Fruit fly (Drosophila melanogaster): ENCODE data around the gene CG10565.

Gene CG10565

DNA sequence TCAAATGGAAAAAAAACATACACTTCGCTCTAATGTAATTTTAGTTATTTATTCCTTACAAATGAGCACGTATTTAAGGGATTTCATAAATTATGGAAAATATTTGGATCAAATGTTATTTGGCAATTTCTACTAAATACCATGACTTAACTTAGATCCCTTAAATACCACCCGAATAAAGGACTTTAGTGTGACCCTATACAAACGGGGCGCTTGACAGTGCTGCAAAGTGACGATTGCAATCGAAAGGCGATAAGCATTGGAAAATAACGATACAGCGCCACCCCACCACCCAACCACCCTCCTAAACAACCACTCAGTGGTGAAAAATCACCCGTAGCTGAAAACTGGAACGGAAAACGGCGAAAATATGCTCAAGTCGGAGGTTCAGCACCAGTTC lies 4.7 kb downstream of the CG10565 start, which contains the start of gene ICA69 (continued):
- TF ChIP-seq CG9932 (GFP tag; IDR thresholded peaks at IDR 0.05): 0 out of 2 replicates have a peak, but pooled peaks have one; percentile 8
- TF ChIP-seq Sry-δ (GFP tag; optimal IDR thresholded peaks at IDR 0.05): peak; percentile 19
- TF ChIP-seq CG16813 (GFP tag; IDR thresholded peaks at IDR 0.05; ENCODE audit: partially characterized antibody): 0 out of 3 replicates have a peak, but pooled peaks have one; percentile 34
- peak; percentile 78 for TF ChIP-seq gfzf (GFP tag; optimal IDR thresholded peaks at IDR 0.05)
- peak; percentile 51 for TF ChIP-seq Ets97D (GFP tag; optimal IDR thresholded peaks at IDR 0.05)
- TF ChIP-seq ttk (GFP tag; IDR thresholded peaks at IDR 0.05): no peak
- no peak for TF ChIP-seq CG11695 (GFP tag; IDR thresholded peaks at IDR 0.05)
- TF ChIP-seq CG6791 (GFP tag; IDR thresholded peaks at IDR 0.05; ENCODE audit: partially characterized antibody): 0 out of 3 replicates have a peak, but pooled peaks have one; percentile 29
- no peak for TF ChIP-seq CG17359 (tag; optimal IDR thresholded peaks at IDR 0.05)
- TF ChIP-seq CG11247 (GFP tag; IDR thresholded peaks at IDR 0.05): no peak
- TF ChIP-seq CG12659 (GFP tag; optimal IDR thresholded peaks at IDR 0.05): peak; percentile 35
- TF ChIP-seq CG9797 (GFP tag; optimal IDR thresholded peaks at IDR 0.05): peak; percentile 80
- no peak for TF ChIP-seq stc (GFP tag; IDR thresholded peaks at IDR 0.05)

DNA sequence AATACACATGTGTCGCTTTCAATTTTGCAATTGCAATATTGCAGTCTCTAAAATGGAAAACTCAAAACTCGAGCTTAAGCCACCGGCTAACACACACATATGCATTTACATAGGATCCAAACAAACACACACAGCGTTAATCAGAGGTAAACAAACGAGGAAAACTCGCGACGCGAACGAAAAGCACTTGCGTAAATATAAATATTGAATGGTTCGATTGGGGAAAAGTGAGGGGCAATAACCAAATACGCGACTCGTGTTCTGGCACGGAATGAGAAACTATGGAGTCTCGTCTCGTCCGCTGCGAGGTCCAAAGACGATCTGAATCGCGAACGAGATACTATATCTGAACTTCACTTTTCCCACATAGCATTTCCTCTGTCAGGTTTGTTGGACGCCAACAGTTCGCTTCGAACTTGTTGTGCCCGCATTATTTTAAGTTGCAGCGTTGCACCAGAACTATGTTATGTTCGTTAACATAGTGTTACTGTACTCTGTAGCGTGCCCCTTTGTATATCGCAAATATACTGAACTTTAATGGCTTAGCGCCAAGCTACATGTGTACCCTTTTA lies 5.2 kb downstream of the CG10565 start, which contains the start of gene ko:
Gene ko, minus strand, starts transcription at position 321 of the 572 bp plus-strand sequence.
- TF ChIP-seq CG15479 (GFP tag; optimal IDR thresholded peaks at IDR 0.05): peak; percentile 25
- peak; percentile 52 for TF ChIP-seq CG1603 (tag; optimal IDR thresholded peaks at IDR 0.05)
- peak; percentile 51 for TF ChIP-seq gsb-n (tag; optimal IDR thresholded peaks at IDR 0.05)
- TF ChIP-seq CG7271 (tag; optimal IDR thresholded peaks at IDR 0.05): no peak
- TF ChIP-seq HLHmδ (GFP tag; optimal IDR thresholded peaks at IDR 0.05): peak; percentile 60
- TF ChIP-seq CG31388 (GFP tag; optimal IDR thresholded peaks at IDR 0.05): no peak
- TF ChIP-seq dpn (GFP tag; optimal IDR thresholded peaks at IDR 0.05): no peak
- peak; percentile 38 for TF ChIP-seq CG6683 (GFP tag; optimal IDR thresholded peaks at IDR 0.05)
- TF ChIP-seq CG3838 (GFP tag; optimal IDR thresholded peaks at IDR 0.05): no peak
- TF ChIP-seq CG4360 (GFP tag; IDR thresholded peaks at IDR 0.05): no peak
- no peak for TF ChIP-seq Mad (GFP tag; optimal IDR thresholded peaks at IDR 0.05)
- TF ChIP-seq CG13424 (tag; optimal IDR thresholded peaks at IDR 0.05): peak; percentile 48
- no peak for TF ChIP-seq lov (optimal IDR thresholded peaks at IDR 0.05)
- TF ChIP-seq lov (GFP tag; IDR thresholded peaks at IDR 0.05): peak; percentile 43; the same call in 1 of the 3 replicates
- no peak for TF ChIP-seq Hand (GFP tag; optimal IDR thresholded peaks at IDR 0.05)
- peak; percentile 23 for TF ChIP-seq CG12236 (GFP tag; optimal IDR thresholded peaks at IDR 0.05)
- TF ChIP-seq Mes4 (GFP tag; optimal IDR thresholded peaks at IDR 0.05): no peak
- TF ChIP-seq nmo (GFP tag; optimal IDR thresholded peaks at IDR 0.05): no peak
- no peak for TF ChIP-seq eyg (GFP tag; optimal IDR thresholded peaks at IDR 0.05)
- TF ChIP-seq fd64A (GFP tag; optimal IDR thresholded peaks at IDR 0.05): peak; percentile 86
- peak; percentile 77 for TF ChIP-seq CG6813 (GFP tag; optimal IDR thresholded peaks at IDR 0.05)
- TF ChIP-seq CG7839 (tag; optimal IDR thresholded peaks at IDR 0.05): no peak
- peak; percentile 55 for TF ChIP-seq nau (GFP tag; optimal IDR thresholded peaks at IDR 0.05)
- TF ChIP-seq gce (GFP tag; IDR thresholded peaks at IDR 0.05): no peak
- peak; percentile 58 for TF ChIP-seq CG17359 (tag; optimal IDR thresholded peaks at IDR 0.05)
- TF ChIP-seq CG16813 (GFP tag; IDR thresholded peaks at IDR 0.05; ENCODE audit: partially characterized antibody): no peak
- TF ChIP-seq grau (tag; optimal IDR thresholded peaks at IDR 0.05): no peak
- no peak for TF ChIP-seq gsb (GFP tag; IDR thresholded peaks at IDR 0.05)
- no peak for TF ChIP-seq CG1602 (GFP tag; optimal IDR thresholded peaks at IDR 0.05)
- no peak for TF ChIP-seq CG9215 (GFP tag; IDR thresholded peaks at IDR 0.05)
- peak; percentile 64 for TF ChIP-seq lab (GFP tag; optimal IDR thresholded peaks at IDR 0.05)
- peak; percentile 17 for TF ChIP-seq CG18619 (GFP tag; optimal IDR thresholded peaks at IDR 0.05)
- TF ChIP-seq CG15696 (tag; optimal IDR thresholded peaks at IDR 0.05): peak; percentile 60
- no peak for TF ChIP-seq CG9876 (GFP tag; optimal IDR thresholded peaks at IDR 0.05)
- peak; percentile 35 for TF ChIP-seq CG16863 (GFP tag; optimal IDR thresholded peaks at IDR 0.05)
- TF ChIP-seq CG30403 (GFP tag; optimal IDR thresholded peaks at IDR 0.05): no peak
- no peak for TF ChIP-seq Dek (tag; optimal IDR thresholded peaks at IDR 0.05)
- no peak for TF ChIP-seq CG6689 (GFP tag; IDR thresholded peaks at IDR 0.05)

All from whole organism, embryonic.